Fruit fly (Drosophila melanogaster): ENCODE measurements around the gene alpha4GT1.

- no peak for TF ChIP-seq Dll (optimal IDR thresholded peaks at IDR 0.05)
- no peak for TF ChIP-seq usp (GFP tag; optimal IDR thresholded peaks at IDR 0.05)
- TF ChIP-seq CG8478 (optimal IDR thresholded peaks at IDR 0.05), result no peak
- no peak for TF ChIP-seq pan (optimal IDR thresholded peaks at IDR 0.05)
- no peak for TF ChIP-seq psq (optimal IDR thresholded peaks at IDR 0.05)
Observed at dm6 chr2L:3000517-3000934, 22.4 kb downstream of the alpha4GT1 start.

All from whole organism.